Fruit fly (Drosophila melanogaster) whole organism, pupa: Measurements from ENCODE around the gene CG13607.

Source experiments
- CG10348 ChIP-seq: fragments of 200-800 bp; sonication (Bioruptor generic); IDR thresholded peaks from 2 replicates; pipeline ENCODE4 v1.3.6; 2022; ENCODE audit warnings: missing biosample characterization, missing genetic modification characterization
- CG12605 ChIP-seq: fragments of 200-800 bp; sonication (Bioruptor generic); IDR thresholded peaks from 2 replicates; pipeline ENCODE4 v1.3.6; 2022; ENCODE audit warnings: missing biosample characterization, missing genetic modification characterization
- CG13204 ChIP-seq: fragments of 200-800 bp; sonication (Bioruptor generic); optimal IDR thresholded peaks from 2 replicates; lab custom pipeline; 2018; ENCODE audit warnings: missing biosample characterization, mild to moderate bottlenecking, missing genetic modification characterization, moderate library complexity
- CG14655 ChIP-seq: fragments of 200-800 bp; sonication (Bioruptor generic); optimal IDR thresholded peaks from 3 replicates; lab custom pipeline; 2017; ENCODE audit warnings: mild to moderate bottlenecking, missing biosample characterization, missing genetic modification reagents, missing genetic modification characterization
- CG15710 ChIP-seq: fragments of 200-800 bp; sonication (Bioruptor generic); optimal IDR thresholded peaks from 2 replicates; lab custom pipeline; 2018; ENCODE audit warnings: missing biosample characterization, mild to moderate bottlenecking, missing genetic modification characterization, moderate library complexity
- CG17806 ChIP-seq: fragments of 200-800 bp; sonication (Bioruptor generic); optimal IDR thresholded peaks from 2 replicates; lab custom pipeline; 2018; ENCODE audit warnings: missing biosample characterization, mild to moderate bottlenecking, missing genetic modification characterization, moderate library complexity
- CG32121 ChIP-seq: fragments of 200-800 bp; sonication (Bioruptor generic); IDR thresholded peaks from 2 replicates; pipeline ENCODE4 v1.3.6; 2022; ENCODE audit warnings: missing biosample characterization, missing genetic modification characterization
- CG34367 ChIP-seq: fragments of 200-800 bp; sonication (Bioruptor generic); optimal IDR thresholded peaks from 2 replicates; lab custom pipeline; 2018; ENCODE audit warnings: missing biosample characterization, mild to moderate bottlenecking, missing genetic modification characterization
- CG4496 ChIP-seq: fragments of 200-800 bp; sonication (Bioruptor generic); IDR thresholded peaks from 3 replicates; pipeline ENCODE4 v1.3.6; 2022; ENCODE audit warnings: missing biosample characterization, missing genetic modification characterization
- CG8159 ChIP-seq: fragments of 200-800 bp; sonication (Bioruptor generic); optimal IDR thresholded peaks from 3 replicates; lab custom pipeline; 2018; ENCODE audit warnings: missing biosample characterization, mild to moderate bottlenecking, missing genetic modification characterization, moderate library complexity
- CG8301 ChIP-seq: fragments of 200-800 bp; sonication (Bioruptor generic); optimal IDR thresholded peaks from 2 replicates; lab custom pipeline; 2018; ENCODE audit warnings: missing biosample characterization, mild to moderate bottlenecking, missing genetic modification characterization
- CG9948 ChIP-seq: fragments of 200-800 bp; sonication (Bioruptor generic); optimal IDR thresholded peaks from 2 replicates; lab custom pipeline; 2018; ENCODE audit warnings: missing biosample characterization, mild to moderate bottlenecking, missing genetic modification characterization, moderate library complexity
- D1 ChIP-seq: fragments of 200-800 bp; sonication (Bioruptor generic); optimal IDR thresholded peaks from 2 replicates; lab custom pipeline; 2018; ENCODE audit warnings: missing biosample characterization, mild to moderate bottlenecking, missing genetic modification characterization, moderate library complexity
- EcR ChIP-seq: fragments of 200-800 bp; sonication (Bioruptor generic); optimal IDR thresholded peaks from 3 replicates; lab custom pipeline; 2019; ENCODE audit warnings: missing biosample characterization, missing genetic modification characterization, mild to moderate bottlenecking, moderate library complexity, missing genetic modification reagents
- Ets98B ChIP-seq: fragments of 200-800 bp; sonication (Bioruptor generic); IDR thresholded peaks from 2 replicates; pipeline ENCODE4 v1.3.6; 2022; ENCODE audit warnings: missing biosample characterization, missing genetic modification characterization
- Pif1A ChIP-seq: fragments of 200-800 bp; sonication (Bioruptor generic); optimal IDR thresholded peaks from 3 replicates; lab custom pipeline; 2016; ENCODE audit warnings: missing biosample characterization, missing genetic modification characterization
- Pif1B ChIP-seq: fragments of 200-800 bp; sonication (Bioruptor generic); optimal IDR thresholded peaks from 3 replicates; lab custom pipeline; 2016; ENCODE audit warnings: missing biosample characterization, missing genetic modification characterization
- Snoo ChIP-seq: fragments of 200-800 bp; sonication (Bioruptor generic); optimal IDR thresholded peaks from 3 replicates; lab custom pipeline; 2017; ENCODE audit warnings: missing biosample characterization, mild to moderate bottlenecking, missing genetic modification characterization, inconsistent platforms
- fd96Ca ChIP-seq: fragments of 200-800 bp; sonication (Bioruptor generic); IDR thresholded peaks from 3 replicates; pipeline ENCODE4 v1.3.6; 2022; ENCODE audit warnings: missing biosample characterization, missing genetic modification characterization
- gl ChIP-seq: fragments of 200-800 bp; sonication (Bioruptor generic); optimal IDR thresholded peaks from 2 replicates; lab custom pipeline; 2018; ENCODE audit warnings: missing biosample characterization, mild to moderate bottlenecking, missing genetic modification characterization
- rn ChIP-seq: fragments of 200-800 bp; sonication (Bioruptor generic); IDR thresholded peaks from 2 replicates; pipeline ENCODE4 v1.3.6; 2022; ENCODE audit warnings: missing biosample characterization, missing genetic modification characterization

CG13607 gene

DNA sequence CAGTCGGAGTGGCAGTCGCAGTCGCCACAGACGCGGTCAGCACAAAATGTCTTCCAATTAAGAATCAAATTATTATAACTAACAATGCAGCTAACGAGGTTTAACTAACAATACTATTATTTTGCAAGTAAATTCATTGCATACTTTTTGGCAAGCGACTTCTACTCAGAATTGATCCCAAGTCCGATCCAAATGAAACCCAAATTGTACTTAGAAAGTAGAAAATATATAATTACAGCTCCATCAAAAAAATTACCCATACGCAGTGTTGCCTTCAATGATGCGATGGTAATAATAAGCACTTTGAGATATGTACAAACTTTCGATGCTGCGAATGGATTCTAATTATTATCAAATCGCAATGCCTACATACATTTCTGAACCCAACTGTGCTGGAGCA lies 27.7 kb upstream of the CG13607 start:
- TF ChIP-seq Ets98B (GFP tag; lab: Robert Waterston, UW) (no peak), CG15710 (tag; lab: Kevin White, UChicago) (peak; percentile 53), CG8159 (tag; lab: Kevin White, UChicago) (peak; percentile 60), CG9948 (peak; percentile 53), rn (GFP tag; lab: Robert Waterston, UW) (no peak), CG17806 (tag; lab: Kevin White, UChicago) (peak; percentile 32), Pif1A (GFP tag; lab: Kevin White, UChicago) (peak; percentile 68), Pif1B (GFP tag; lab: Kevin White, UChicago) (peak; percentile 67), Snoo (peak; percentile 26), fd96Ca (peak; percentile 30; the same call in 1 of the 3 replicates), EcR (GFP tag; lab: Kevin White, UChicago) (no peak), CG12605 (GFP tag; lab: Robert Waterston, UW) (no peak), CG4496 (GFP tag; lab: Robert Waterston, UW) (no peak), CG34367 (tag; lab: Kevin White, UChicago) (peak; percentile 54), gl (no peak), CG14655 (peak; percentile 84), CG13204 (GFP tag; lab: Kevin White, UChicago) (no peak), CG32121 (GFP tag; lab: Robert Waterston, UW) (no peak), CG10348 (GFP tag; lab: Robert Waterston, UW) (no peak), D1 (tag; lab: Kevin White, UChicago) (no peak), CG8301 (peak; percentile 64)

- TF ChIP-seq CG8301 (no peak), EcR (GFP tag; lab: Kevin White, UChicago) (no peak), CG17806 (tag; lab: Kevin White, UChicago) (no peak), CG13204 (GFP tag; lab: Kevin White, UChicago) (peak; percentile 18), Pif1A (GFP tag; lab: Kevin White, UChicago) (no peak), CG8159 (tag; lab: Kevin White, UChicago) (no peak), D1 (tag; lab: Kevin White, UChicago) (no peak), CG9948 (no peak), rn (GFP tag; lab: Robert Waterston, UW) (no peak), CG10348 (GFP tag; lab: Robert Waterston, UW) (no peak), fd96Ca (no peak), CG15710 (tag; lab: Kevin White, UChicago) (no peak), CG4496 (GFP tag; lab: Robert Waterston, UW) (no peak), Snoo (no peak), CG12605 (GFP tag; lab: Robert Waterston, UW) (no peak), Pif1B (GFP tag; lab: Kevin White, UChicago) (no peak), CG32121 (GFP tag; lab: Robert Waterston, UW) (peak; percentile 21; the same call in 1 of the 2 replicates)
Observed at dm6 chr3R:24143372-24143771, 27.2 kb upstream of the CG13607 start.

DNA sequence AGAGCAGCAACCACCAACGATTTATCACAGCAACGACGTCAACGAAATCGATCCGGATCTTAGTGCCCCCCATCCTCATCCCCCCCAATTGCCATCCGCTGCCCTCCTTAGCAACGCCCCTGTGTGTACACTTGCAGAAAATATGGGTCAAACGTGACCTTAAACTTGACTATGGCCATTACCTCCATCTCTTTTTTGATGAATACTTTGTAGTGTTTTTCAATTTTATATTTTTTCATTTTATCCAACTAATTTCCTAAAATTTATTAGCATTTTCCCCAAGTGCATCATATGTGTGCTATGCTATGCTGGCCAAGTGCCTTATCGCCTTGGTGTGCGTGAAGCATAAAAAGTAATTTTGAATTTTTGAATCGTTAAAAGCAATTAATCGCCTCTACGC lies 26.8 kb upstream of the CG13607 start:
- peak; percentile 89 for TF ChIP-seq CG17806 (tag; lab: Kevin White, UChicago)
- TF ChIP-seq CG32121 (GFP tag; lab: Robert Waterston, UW), result peak; percentile 55
- peak; percentile 89 for TF ChIP-seq CG4496 (GFP tag; lab: Robert Waterston, UW)
- peak; percentile 46 for TF ChIP-seq D1 (tag; lab: Kevin White, UChicago)
- peak; percentile 75 for TF ChIP-seq gl
- peak; percentile 86 for TF ChIP-seq Pif1A (GFP tag; lab: Kevin White, UChicago)
- TF ChIP-seq CG9948, result peak; percentile 85
- TF ChIP-seq CG12605 (GFP tag; lab: Robert Waterston, UW), result peak; percentile 82
- TF ChIP-seq Ets98B (GFP tag; lab: Robert Waterston, UW), result peak; percentile 81
- TF ChIP-seq rn (GFP tag; lab: Robert Waterston, UW), result peak; percentile 81
- TF ChIP-seq fd96Ca, result peak; percentile 89
- peak; percentile 92 for TF ChIP-seq CG8159 (tag; lab: Kevin White, UChicago)
- TF ChIP-seq CG10348 (GFP tag; lab: Robert Waterston, UW), result no peak
- peak; percentile 78 for TF ChIP-seq CG8301
- TF ChIP-seq CG13204 (GFP tag; lab: Kevin White, UChicago), result peak; percentile 38
- no peak for TF ChIP-seq EcR (GFP tag; lab: Kevin White, UChicago)
- TF ChIP-seq CG34367 (tag; lab: Kevin White, UChicago), result peak; percentile 80
- peak; percentile 89 for TF ChIP-seq CG15710 (tag; lab: Kevin White, UChicago)
- peak; percentile 88 for TF ChIP-seq Pif1B (GFP tag; lab: Kevin White, UChicago)
- TF ChIP-seq Snoo, result peak; percentile 83
- peak; percentile 85 for TF ChIP-seq CG14655
- TF ChIP-seq, all 21 proteins: peak for 19

dm6 chr3R:24141013-24141592 lies 25.0 kb upstream of the CG13607 start, which contains the start of gene Kal1:
TSS of gene Kal1 (plus strand) at chr3R:24141395.
- TF ChIP-seq CG4496 (GFP tag; lab: Robert Waterston, UW) (peak; percentile 97), CG12605 (GFP tag; lab: Robert Waterston, UW) (peak; percentile 98), Pif1A (GFP tag; lab: Kevin White, UChicago) (peak; percentile 96), CG34367 (tag; lab: Kevin White, UChicago) (peak; percentile 97), D1 (tag; lab: Kevin White, UChicago) (peak; percentile 92), CG10348 (GFP tag; lab: Robert Waterston, UW) (peak; percentile 79), Pif1B (GFP tag; lab: Kevin White, UChicago) (peak; percentile 97), CG15710 (tag; lab: Kevin White, UChicago) (peak; percentile 98), CG32121 (GFP tag; lab: Robert Waterston, UW) (peak; percentile 98), rn (GFP tag; lab: Robert Waterston, UW) (peak; percentile 92), gl (peak; percentile 96), CG8301 (peak; percentile 95), Ets98B (GFP tag; lab: Robert Waterston, UW) (peak; percentile 98), CG13204 (GFP tag; lab: Kevin White, UChicago) (peak; percentile 98), Snoo (peak; percentile 99), fd96Ca (peak; percentile 97), CG8159 (tag; lab: Kevin White, UChicago) (peak; percentile 98), CG9948 (peak; percentile 97), CG14655 (peak; percentile 96), EcR (GFP tag; lab: Kevin White, UChicago) (peak; percentile 79), CG17806 (tag; lab: Kevin White, UChicago) (peak; percentile 98)
- TF ChIP-seq, all 21 proteins: peak for 21
